Fruit fly (Drosophila melanogaster) whole organism, pupa: Measurements from ENCODE around the gene Tyler.

ENCODE experiments used
- CG12605 ChIP-seq: fragments of 200-800 bp; sonication (Bioruptor generic); IDR thresholded peaks from 2 replicates; pipeline ENCODE4 v1.3.6; 2022; ENCODE audit warnings: missing biosample characterization, missing genetic modification characterization
- EcR ChIP-seq: fragments of 200-800 bp; sonication (Bioruptor generic); optimal IDR thresholded peaks from 3 replicates; lab custom pipeline; 2019; ENCODE audit warnings: missing biosample characterization, missing genetic modification characterization, mild to moderate bottlenecking, moderate library complexity, missing genetic modification reagents
- Pif1A ChIP-seq: fragments of 200-800 bp; sonication (Bioruptor generic); optimal IDR thresholded peaks from 3 replicates; lab custom pipeline; 2016; ENCODE audit warnings: missing biosample characterization, missing genetic modification characterization

DNA sequence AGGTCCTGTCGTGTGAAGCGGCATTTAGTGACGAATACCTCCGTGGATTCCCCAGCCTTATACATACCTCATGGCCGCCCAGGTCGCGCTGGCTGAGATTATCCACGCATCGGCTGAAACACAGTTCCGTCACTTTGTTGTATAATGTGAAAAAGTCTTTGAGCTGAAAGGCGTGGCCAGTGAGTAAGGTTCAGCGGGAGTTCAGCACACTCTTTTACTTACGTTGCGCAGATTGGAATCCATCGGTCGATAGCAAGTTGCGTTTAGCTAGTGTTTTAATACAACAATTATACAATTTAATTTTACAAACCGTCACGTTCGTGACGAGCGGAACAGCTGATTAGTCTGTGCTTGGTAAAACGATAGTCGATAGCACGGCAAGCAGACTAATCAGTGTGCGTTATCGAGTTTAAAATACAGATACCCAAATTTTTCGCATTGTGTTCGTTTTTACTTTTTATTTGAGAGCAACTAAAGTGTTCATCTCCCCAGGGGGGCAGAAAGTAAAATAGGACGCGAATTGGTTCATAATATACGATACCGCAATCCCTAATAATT lies 6.9 kb downstream of the Tyler start, which contains the start of the genes Pstk and Tim9b:
- TF ChIP-seq EcR (no peak), Pif1A (GFP tag; lab: Kevin White, UChicago) (no peak), CG12605 (no peak)
